Fruit fly (Drosophila melanogaster): ENCODE measurements around the gene CG31076.

Gene CG31076

DNA sequence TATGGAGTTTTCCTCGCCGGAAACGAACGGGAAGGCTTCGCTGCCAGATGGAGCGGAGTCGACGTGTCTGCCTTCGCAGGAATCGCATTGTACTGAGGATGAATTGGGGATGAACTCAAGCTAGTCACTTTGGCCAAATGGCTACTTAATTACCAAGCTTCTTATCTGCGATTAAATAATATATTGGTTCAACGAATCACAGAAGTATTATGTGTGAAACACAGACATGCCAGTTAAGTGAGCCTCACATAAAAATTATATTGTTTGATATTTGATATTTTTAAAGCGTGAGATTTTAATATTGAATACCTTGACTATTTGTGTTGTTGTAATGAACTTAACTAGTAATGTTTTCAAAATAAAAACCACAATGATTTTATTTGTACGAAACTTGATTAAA, 23.3 kb downstream of the CG31076 start, which contains the start of gene Gr97a:
Gene Gr97a (minus strand): TSS at position 101 of the 400 bp plus-strand sequence.
- TF ChIP-seq Rel (GFP tag; optimal IDR thresholded peaks at IDR 0.05) = no peak
- no peak for TF ChIP-seq Rel (tag; optimal IDR thresholded peaks at IDR 0.05)
- no peak for TF ChIP-seq Vsx2 (GFP tag; optimal IDR thresholded peaks at IDR 0.05; ENCODE audit: partially characterized antibody)
- no peak for TF ChIP-seq h (GFP tag; optimal IDR thresholded peaks at IDR 0.05)
- TF ChIP-seq Abd-B (GFP tag; optimal IDR thresholded peaks at IDR 0.05) = no peak
- TF ChIP-seq Myc (optimal IDR thresholded peaks at IDR 0.05) = no peak
- no peak for TF ChIP-seq lola (GFP tag; optimal IDR thresholded peaks at IDR 0.05)
- TF ChIP-seq dmrt93B (GFP tag; optimal IDR thresholded peaks at IDR 0.05) = no peak
- no peak for TF ChIP-seq Hr78 (GFP tag; optimal IDR thresholded peaks at IDR 0.05)
- TF ChIP-seq dsf (GFP tag; optimal IDR thresholded peaks at IDR 0.05; ENCODE audit: borderline replicate concordance) = no peak
- no peak for TF ChIP-seq Jra (GFP tag; optimal IDR thresholded peaks at IDR 0.05)
- no peak for TF ChIP-seq brk (GFP tag; optimal IDR thresholded peaks at IDR 0.05)

DNA sequence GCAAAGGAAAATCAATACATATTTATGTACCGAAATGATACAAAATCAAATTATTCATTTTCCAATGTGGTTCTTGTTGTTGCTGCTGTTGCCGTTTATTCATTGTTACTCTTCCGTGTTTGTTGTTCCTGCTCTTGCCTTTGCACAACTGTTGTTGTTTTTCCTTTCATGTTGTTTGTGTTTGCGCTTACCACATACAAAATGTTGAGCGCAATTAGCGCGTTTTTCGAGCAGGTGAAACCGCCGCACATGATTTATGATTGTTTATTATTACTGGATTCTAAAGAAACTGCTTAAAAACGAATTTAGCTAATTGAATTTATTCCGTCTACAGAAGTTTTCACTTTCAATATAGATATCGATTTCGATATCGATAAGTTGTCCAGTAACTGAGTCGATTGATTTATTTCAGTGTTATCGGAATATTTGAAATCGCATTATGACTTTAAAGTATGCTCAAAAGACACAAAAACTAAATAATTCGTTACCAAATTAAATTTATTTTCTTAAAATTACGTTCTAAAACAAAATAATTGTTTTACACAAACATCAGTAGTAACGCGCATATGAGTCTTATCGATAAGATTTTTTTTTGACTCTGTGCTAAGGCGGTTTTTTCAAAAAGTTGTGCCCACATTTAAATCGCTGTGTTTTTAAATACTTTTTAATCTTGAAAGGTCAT, 25.1 kb downstream of the CG31076 start, which contains the start of gene Tsp97E:
Gene Tsp97E (minus strand): TSS at position 366 of the 682 bp plus-strand sequence.
- no peak for TF ChIP-seq br (GFP tag; optimal IDR thresholded peaks at IDR 0.05)
- no peak for TF ChIP-seq psq (GFP tag; optimal IDR thresholded peaks at IDR 0.05)
- no peak for TF ChIP-seq foxo (GFP tag; optimal IDR thresholded peaks at IDR 0.05)
- TF ChIP-seq Mio (GFP tag; optimal IDR thresholded peaks at IDR 0.05) = no peak
- no peak for TF ChIP-seq h (GFP tag; optimal IDR thresholded peaks at IDR 0.05)
- no peak for TF ChIP-seq Abd-B (GFP tag; optimal IDR thresholded peaks at IDR 0.05)
- TF ChIP-seq tai (GFP tag; optimal IDR thresholded peaks at IDR 0.05) = no peak
- TF ChIP-seq Dif (GFP tag; optimal IDR thresholded peaks at IDR 0.05; ENCODE audit: partially characterized antibody) = no peak
- TF ChIP-seq Hr78 (GFP tag; optimal IDR thresholded peaks at IDR 0.05) = no peak
- TF ChIP-seq CG9705 (GFP tag; optimal IDR thresholded peaks at IDR 0.05) = no peak
- no peak for TF ChIP-seq Vsx2 (GFP tag; optimal IDR thresholded peaks at IDR 0.05; ENCODE audit: partially characterized antibody)
- no peak for TF ChIP-seq CG32264 (GFP tag; optimal IDR thresholded peaks at IDR 0.05)
- TF ChIP-seq dmrt93B (GFP tag; optimal IDR thresholded peaks at IDR 0.05) = no peak
- peak; percentile 25 for TF ChIP-seq brk (GFP tag; optimal IDR thresholded peaks at IDR 0.05)
- TF ChIP-seq woc (GFP tag; optimal IDR thresholded peaks at IDR 0.05) = no peak
- TF ChIP-seq pan (optimal IDR thresholded peaks at IDR 0.05) = no peak
- peak; percentile 54 for TF ChIP-seq fru (GFP tag; optimal IDR thresholded peaks at IDR 0.05)
- TF ChIP-seq Jra (GFP tag; optimal IDR thresholded peaks at IDR 0.05) = no peak
- peak; percentile 3 for TF ChIP-seq Hnf4 (GFP tag; optimal IDR thresholded peaks at IDR 0.05)
- TF ChIP-seq Sp1 (GFP tag; optimal IDR thresholded peaks at IDR 0.05) = peak; percentile 5
- no peak for TF ChIP-seq HLH106 (tag; optimal IDR thresholded peaks at IDR 0.05)
- no peak for TF ChIP-seq Hr83 (GFP tag; optimal IDR thresholded peaks at IDR 0.05; ENCODE audit: poor library complexity, severe bottlenecking)
- TF ChIP-seq sv (GFP tag; optimal IDR thresholded peaks at IDR 0.05) = no peak
- no peak for TF ChIP-seq N (GFP tag; optimal IDR thresholded peaks at IDR 0.05)
- no peak for TF ChIP-seq jim (GFP tag; optimal IDR thresholded peaks at IDR 0.05)

DNA sequence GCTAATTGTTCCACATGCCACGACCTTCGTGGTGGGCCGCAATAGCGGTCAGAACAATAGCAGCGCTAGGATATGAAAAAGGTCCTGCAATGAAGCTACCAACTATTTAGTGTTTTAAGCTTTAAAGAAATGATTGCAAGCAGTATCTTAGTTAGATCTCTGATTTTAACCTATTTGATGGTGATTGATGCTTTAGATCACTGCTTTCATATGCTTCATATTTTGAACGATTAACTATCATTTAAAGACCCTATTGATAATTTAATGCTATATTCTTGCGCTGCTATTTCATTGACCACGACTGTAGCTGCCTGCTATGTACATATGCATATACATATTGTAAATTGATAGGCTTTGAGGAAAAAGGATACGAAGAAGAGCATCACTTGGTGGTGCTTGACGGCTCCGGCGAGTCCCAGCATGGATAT, 25.9 kb downstream of the CG31076 start:
- TF ChIP-seq Jra (GFP tag; optimal IDR thresholded peaks at IDR 0.05) (no peak), CrebA (GFP tag; optimal IDR thresholded peaks at IDR 0.05; ENCODE audit: borderline replicate concordance) (no peak), HLH106 (tag; optimal IDR thresholded peaks at IDR 0.05) (peak; percentile 61), dsf (GFP tag; optimal IDR thresholded peaks at IDR 0.05; ENCODE audit: borderline replicate concordance) (no peak), sage (GFP tag; optimal IDR thresholded peaks at IDR 0.05) (peak; percentile 64), woc (GFP tag; optimal IDR thresholded peaks at IDR 0.05) (peak; percentile 19), Hr83 (GFP tag; optimal IDR thresholded peaks at IDR 0.05; ENCODE audit: poor library complexity, severe bottlenecking) (no peak), Dif (GFP tag; optimal IDR thresholded peaks at IDR 0.05; ENCODE audit: partially characterized antibody) (no peak), lola (GFP tag; optimal IDR thresholded peaks at IDR 0.05) (no peak), Sp1 (GFP tag; optimal IDR thresholded peaks at IDR 0.05) (peak; percentile 40), Rel (GFP tag; optimal IDR thresholded peaks at IDR 0.05) (no peak), Rel (tag; optimal IDR thresholded peaks at IDR 0.05) (no peak), dmrt93B (GFP tag; optimal IDR thresholded peaks at IDR 0.05) (peak; percentile 64), CG9705 (GFP tag; optimal IDR thresholded peaks at IDR 0.05) (peak; percentile 29), CG32264 (GFP tag; optimal IDR thresholded peaks at IDR 0.05) (no peak), br (GFP tag; optimal IDR thresholded peaks at IDR 0.05) (peak; percentile 36), Vsx2 (GFP tag; optimal IDR thresholded peaks at IDR 0.05; ENCODE audit: partially characterized antibody) (no peak), Hr78 (GFP tag; optimal IDR thresholded peaks at IDR 0.05) (no peak), Dfd (GFP tag; optimal IDR thresholded peaks at IDR 0.05) (no peak), foxo (GFP tag; optimal IDR thresholded peaks at IDR 0.05) (peak in 1 of 2 experiments; percentile 71), sv (GFP tag; optimal IDR thresholded peaks at IDR 0.05) (peak; percentile 18), dl (GFP tag; optimal IDR thresholded peaks at IDR 0.05; ENCODE audit: insufficient read depth in 1 of 2, partially characterized antibody in 2 of 2) (no peak), usp (GFP tag; optimal IDR thresholded peaks at IDR 0.05) (no peak), ey (GFP tag; optimal IDR thresholded peaks at IDR 0.05) (peak; percentile 47), brk (GFP tag; optimal IDR thresholded peaks at IDR 0.05) (no peak), rgr (GFP tag; optimal IDR thresholded peaks at IDR 0.05) (peak; percentile 20), h (GFP tag; optimal IDR thresholded peaks at IDR 0.05) (peak; percentile 37), fru (GFP tag; optimal IDR thresholded peaks at IDR 0.05) (peak; percentile 24), Myc (optimal IDR thresholded peaks at IDR 0.05) (no peak), Hnf4 (GFP tag; optimal IDR thresholded peaks at IDR 0.05) (peak; percentile 20), pan (optimal IDR thresholded peaks at IDR 0.05) (no peak), Mio (GFP tag; optimal IDR thresholded peaks at IDR 0.05) (no peak), OdsH (GFP tag; optimal IDR thresholded peaks at IDR 0.05) (peak; percentile 25), jim (GFP tag; optimal IDR thresholded peaks at IDR 0.05) (no peak), N (GFP tag; optimal IDR thresholded peaks at IDR 0.05) (no peak), GATAd (GFP tag; optimal IDR thresholded peaks at IDR 0.05) (no peak), psq (GFP tag; optimal IDR thresholded peaks at IDR 0.05) (no peak)

Measured in whole organism, wandering third instar larva.